Worm (Caenorhabditis elegans) whole organism, L2 larva: ENCODE results near the gene R05F9.11.
"Not testable (repeated sequence)": the region's sequence is repeated elsewhere in the genome, so short reads cannot be mapped to it uniquely, and the experiment has no call there.

ENCODE experiments used
- C34F6.9 ChIP-seq: fragments of 150-350 bp; optimal IDR thresholded peaks from 2 replicates; lab custom pipeline; 2014; ENCODE audit warnings: missing biosample characterization, missing genetic modification characterization
- F13H6.1 ChIP-seq: sonication (generic microtip); optimal IDR thresholded peaks from 2 replicates; lab custom pipeline; 2016; ENCODE audit warnings: missing genetic modification characterization, missing compliant biosample characterization
- R02D3.7 ChIP-seq: fragments of 150-350 bp; optimal IDR thresholded peaks from 2 replicates; lab custom pipeline; 2014; ENCODE audit warnings: missing biosample characterization, missing genetic modification characterization
- Y55F3AM.14 ChIP-seq: fragments of 200-800 bp; sonication (Bioruptor generic); optimal IDR thresholded peaks from 2 replicates; lab custom pipeline; 2018; ENCODE audit warnings: mild to moderate bottlenecking, missing genetic modification characterization, missing compliant biosample characterization
- ZK546.5 ChIP-seq: sonication (generic microtip); optimal IDR thresholded peaks from 2 replicates; lab custom pipeline; 2017; ENCODE audit warnings: missing biosample characterization, missing genetic modification characterization
- alr-1 ChIP-seq: fragments of 150-350 bp; optimal IDR thresholded peaks from 2 replicates; lab custom pipeline; 2014; ENCODE audit warnings: missing biosample characterization, missing genetic modification characterization
- aly-2 ChIP-seq: fragments of 150-350 bp; optimal IDR thresholded peaks from 2 replicates; lab custom pipeline; 2014; ENCODE audit warnings: missing biosample characterization, missing genetic modification characterization
- ama-1 ChIP-seq: fragments of 150-350 bp; optimal IDR thresholded peaks from 2 replicates; lab custom pipeline; 2018; ENCODE audit warnings: inconsistent platforms
- blmp-1 ChIP-seq: sonication (generic microtip); optimal IDR thresholded peaks from 2 replicates; lab custom pipeline; 2017; ENCODE audit warnings: missing genetic modification characterization, mild to moderate bottlenecking, missing compliant biosample characterization, antibody characterized with exemption, moderate library complexity; ENCODE audit not compliant: insufficient read depth
- ceh-16 ChIP-seq: fragments of 150-350 bp; optimal IDR thresholded peaks from 2 replicates; lab custom pipeline; 2014; ENCODE audit warnings: missing biosample characterization, missing genetic modification characterization
- ceh-82 ChIP-seq: fragments of 150-350 bp; optimal IDR thresholded peaks from 2 replicates; lab custom pipeline; 2014; ENCODE audit warnings: missing biosample characterization, missing genetic modification characterization
- crh-2 ChIP-seq: sonication (generic microtip); optimal IDR thresholded peaks from 2 replicates; lab custom pipeline; 2017; ENCODE audit warnings: missing biosample characterization, missing genetic modification characterization
- egl-27 ChIP-seq: sonication (generic microtip); optimal IDR thresholded peaks from 3 replicates; lab custom pipeline; 2017; ENCODE audit warnings: missing biosample characterization, missing genetic modification reagents, missing genetic modification characterization
- elt-1 ChIP-seq: fragments of 150-350 bp; optimal IDR thresholded peaks from 2 replicates; lab custom pipeline; 2014; ENCODE audit warnings: missing biosample characterization, missing genetic modification characterization
- elt-3 ChIP-seq: sonication (generic microtip); optimal IDR thresholded peaks from 2 replicates; lab custom pipeline; 2017; ENCODE audit warnings: missing biosample characterization, missing genetic modification characterization
- fos-1 ChIP-seq: fragments of 150-350 bp; optimal IDR thresholded peaks from 2 replicates; lab custom pipeline; 2014; ENCODE audit warnings: missing biosample characterization, missing genetic modification characterization
- lin-11 ChIP-seq: fragments of 150-350 bp; sonication (generic microtip); optimal IDR thresholded peaks from 2 replicates; lab custom pipeline; 2014; ENCODE audit warnings: missing biosample characterization, missing genetic modification characterization, inconsistent platforms, mixed read lengths
- lin-13 ChIP-seq: fragments of 150-350 bp; optimal IDR thresholded peaks from 2 replicates; lab custom pipeline; 2014; ENCODE audit warnings: missing biosample characterization, missing genetic modification reagents, missing genetic modification characterization
- lin-39 ChIP-seq: fragments of 150-350 bp; optimal IDR thresholded peaks from 2 replicates; lab custom pipeline; 2014; ENCODE audit warnings: missing biosample characterization, missing genetic modification reagents, missing genetic modification characterization
- mab-5 ChIP-seq: fragments of 150-350 bp; optimal IDR thresholded peaks from 2 replicates; lab custom pipeline; 2014; ENCODE audit warnings: missing biosample characterization, missing genetic modification characterization
- mbf-1 ChIP-seq: sonication (generic microtip); optimal IDR thresholded peaks from 2 replicates; lab custom pipeline; 2017; ENCODE audit warnings: missing biosample characterization, missing genetic modification characterization
- mdl-1 ChIP-seq, 2 experiments: fragments of 150-350 bp in 1 of 2; sonication (generic microtip) in 1 of 2; optimal IDR thresholded peaks; 2 replicates each; lab custom pipeline; 2017; ENCODE audit warnings: missing biosample characterization in 2 of 2, missing genetic modification characterization in 2 of 2
- nhr-11 ChIP-seq: fragments of 150-350 bp; optimal IDR thresholded peaks from 2 replicates; lab custom pipeline; 2014; ENCODE audit warnings: missing biosample characterization, missing genetic modification characterization
- nhr-12 ChIP-seq: fragments of 150-350 bp; optimal IDR thresholded peaks from 2 replicates; lab custom pipeline; 2014; ENCODE audit warnings: missing biosample characterization, missing genetic modification characterization
- nhr-129 ChIP-seq: fragments of 150-350 bp; optimal IDR thresholded peaks from 2 replicates; lab custom pipeline; 2014; ENCODE audit warnings: missing biosample characterization, missing genetic modification characterization
- nhr-23 ChIP-seq: fragments of 150-350 bp; optimal IDR thresholded peaks from 2 replicates; lab custom pipeline; 2014; ENCODE audit warnings: missing biosample characterization, missing genetic modification reagents, missing genetic modification characterization
- nhr-237 ChIP-seq: fragments of 150-350 bp; optimal IDR thresholded peaks from 2 replicates; lab custom pipeline; 2014; ENCODE audit warnings: missing biosample characterization, missing genetic modification characterization
- nhr-6 ChIP-seq: fragments of 150-350 bp; optimal IDR thresholded peaks from 2 replicates; lab custom pipeline; 2014; ENCODE audit warnings: missing biosample characterization, missing genetic modification characterization
- nhr-77 ChIP-seq: fragments of 150-350 bp; optimal IDR thresholded peaks from 2 replicates; lab custom pipeline; 2014; ENCODE audit warnings: missing biosample characterization, missing genetic modification characterization
- peb-1 ChIP-seq: fragments of 150-350 bp; optimal IDR thresholded peaks from 2 replicates; lab custom pipeline; 2014; ENCODE audit warnings: missing biosample characterization, missing genetic modification characterization
- sem-4 ChIP-seq: fragments of 150-350 bp; optimal IDR thresholded peaks from 2 replicates; lab custom pipeline; 2014; ENCODE audit warnings: missing biosample characterization, missing genetic modification reagents, missing genetic modification characterization
- skn-1 ChIP-seq: sonication (generic microtip); optimal IDR thresholded peaks from 2 replicates; lab custom pipeline; 2017; ENCODE audit warnings: missing biosample characterization, missing genetic modification characterization
- sma-3 ChIP-seq: sonication (generic microtip); optimal IDR thresholded peaks from 2 replicates; lab custom pipeline; 2016; ENCODE audit warnings: missing genetic modification reagents, missing genetic modification characterization, missing compliant biosample characterization
- sma-9 ChIP-seq, 2 experiments: fragments of 150-350 bp in 1 of 2; sonication (generic microtip) in 1 of 2; optimal IDR thresholded peaks; 2 replicates each; lab custom pipeline; 2014 to 2016; ENCODE audit warnings: missing genetic modification characterization in 2 of 2, mild to moderate bottlenecking in 1 of 2, missing biosample characterization in 1 of 2, missing compliant biosample characterization in 1 of 2, missing genetic modification reagents in 1 of 2, moderate library complexity in 1 of 2
- snpc-4 ChIP-seq: fragments of 150-350 bp; optimal IDR thresholded peaks from 2 replicates; lab custom pipeline; 2014; ENCODE audit warnings: missing biosample characterization, missing genetic modification characterization
- unc-55 ChIP-seq: fragments of 150-350 bp; sonication (generic microtip); optimal IDR thresholded peaks from 3 replicates; lab custom pipeline; 2014; ENCODE audit warnings: missing biosample characterization, missing genetic modification reagents, missing genetic modification characterization
- unc-62 ChIP-seq: fragments of 150-350 bp; optimal IDR thresholded peaks from 2 replicates; lab custom pipeline; 2014; ENCODE audit warnings: missing biosample characterization, missing genetic modification reagents, missing genetic modification characterization
- zag-1 ChIP-seq: fragments of 150-350 bp; optimal IDR thresholded peaks from 2 replicates; lab custom pipeline; 2014; ENCODE audit warnings: missing biosample characterization, missing genetic modification characterization
- ztf-1 ChIP-seq: fragments of 200-800 bp; sonication (Bioruptor generic); conservative IDR thresholded peaks from 2 replicates; pipeline ENCODE4 v1.3.6; 2022; ENCODE audit warnings: missing genetic modification characterization, missing compliant biosample characterization
- ztf-11 ChIP-seq: sonication (generic microtip); optimal IDR thresholded peaks from 2 replicates; lab custom pipeline; 2017; ENCODE audit warnings: missing biosample characterization, missing genetic modification characterization

Gene R05F9.11

DNA sequence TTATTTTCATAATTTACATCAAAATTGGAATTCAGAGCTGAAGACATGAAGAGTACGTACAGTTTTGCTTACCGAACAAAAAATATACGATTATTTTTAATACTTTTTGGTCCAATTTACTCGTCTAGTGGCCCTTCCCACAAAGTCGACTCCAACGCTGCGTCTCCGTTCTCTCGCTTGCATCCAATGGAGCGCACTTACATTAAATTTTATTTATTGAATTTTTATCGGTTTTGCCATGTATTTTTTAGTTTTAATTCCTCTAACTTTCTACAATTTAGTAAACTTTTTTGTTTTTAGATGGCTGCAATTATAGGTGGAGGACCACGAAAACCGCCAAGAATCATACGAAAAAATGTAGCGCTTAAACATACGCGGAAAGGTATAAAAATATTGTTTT is 21.5 kb upstream of the R05F9.11 start, which contains the start of gene ZK546.5:
TSS of gene ZK546.5 (plus strand) at position 301 of the 400 bp plus-strand sequence.
- peak; percentile 34 for TF ChIP-seq C34F6.9 (tag; lab: Kevin White, UChicago)
- peak; percentile 18 for TF ChIP-seq unc-55 (GFP tag; lab: Kevin White, UChicago)
- TF ChIP-seq nhr-23 (tag; lab: Kevin White, UChicago) = no peak
- no peak for TF ChIP-seq skn-1
- TF ChIP-seq R02D3.7 (tag; lab: Kevin White, UChicago) = no peak

DNA sequence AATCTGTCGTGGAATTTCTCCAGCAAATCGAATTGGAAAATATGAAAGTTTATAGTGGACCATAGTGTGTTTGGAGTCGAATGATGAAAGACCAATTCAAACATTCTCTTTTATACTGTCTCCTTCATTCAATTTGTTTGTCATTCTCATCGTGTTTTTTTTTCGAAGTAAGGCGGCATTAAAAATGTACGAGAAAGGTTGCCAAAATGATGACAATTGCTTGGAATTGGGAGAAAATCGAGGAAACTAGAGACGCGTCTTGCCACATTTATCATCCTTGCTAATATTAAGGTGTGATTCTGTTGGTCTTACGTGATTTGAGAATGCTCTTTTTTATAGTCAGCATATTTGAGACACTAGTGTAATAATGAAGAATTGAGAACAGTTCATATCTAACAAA is 20.9 kb upstream of the R05F9.11 start, which contains the start of gene gst-30:
TSS of gene gst-30 (minus strand) at position 101 of the 400 bp plus-strand sequence.
- no peak for TF ChIP-seq C34F6.9 (tag; lab: Kevin White, UChicago)
- no peak for TF ChIP-seq lin-11
- TF ChIP-seq unc-62 (GFP tag; lab: Kevin White, UChicago) = no peak
- TF ChIP-seq mbf-1 (tag; lab: Kevin White, UChicago) = no peak
- TF ChIP-seq lin-39 (tag; lab: Kevin White, UChicago) = no peak
- no peak for TF ChIP-seq peb-1 (tag; lab: Kevin White, UChicago)
- TF ChIP-seq ceh-82 (tag; lab: Kevin White, UChicago) = no peak
- no peak for TF ChIP-seq elt-1 (tag; lab: Kevin White, UChicago)
- TF ChIP-seq fos-1 = no peak
- TF ChIP-seq nhr-12 (tag; lab: Kevin White, UChicago) = no peak
- TF ChIP-seq blmp-1 (tag; lab: Kevin White, UChicago) = no peak
- no peak for TF ChIP-seq mab-5 (tag; lab: Kevin White, UChicago)
- no peak for TF ChIP-seq ceh-16 (tag; lab: Kevin White, UChicago)
- no peak for TF ChIP-seq nhr-6 (tag; lab: Kevin White, UChicago)
- no peak for TF ChIP-seq nhr-23 (tag; lab: Kevin White, UChicago)
- TF ChIP-seq snpc-4 (tag; lab: Kevin White, UChicago) = no peak
- no peak for TF ChIP-seq elt-3 (tag; lab: Kevin White, UChicago)
- TF ChIP-seq, all 48 proteins: peak for 0

DNA sequence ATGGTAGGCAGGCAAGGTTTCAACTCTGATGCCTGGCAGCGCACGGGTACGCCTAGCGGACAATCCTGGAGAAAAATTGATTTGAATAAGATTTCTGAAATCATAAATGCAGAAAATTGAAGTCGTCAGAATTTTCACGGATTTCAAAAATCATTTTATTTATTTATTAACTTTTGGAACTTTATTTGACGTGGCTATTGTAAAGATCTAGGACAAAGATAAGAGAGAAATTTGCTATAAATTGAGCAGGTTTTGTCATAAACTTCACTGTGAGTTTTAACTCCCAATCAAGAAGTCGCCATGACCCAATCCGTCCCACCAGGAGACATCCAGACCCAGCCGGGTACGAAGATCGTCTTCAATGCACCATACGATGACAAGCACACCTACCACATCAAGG is 18.7 kb upstream of the R05F9.11 start, which contains the start of gene msp-152:
TSS of gene msp-152 (plus strand) at position 301 of the 400 bp plus-strand sequence.
- TF ChIP-seq nhr-237; nhr-77; mbf-1 (tag; lab: Kevin White, UChicago): not testable (repeated sequence)

- TF ChIP-seq ceh-16 (tag; lab: Kevin White, UChicago) (no peak), nhr-129 (no peak), zag-1 (tag; lab: Kevin White, UChicago) (no peak), unc-55 (GFP tag; lab: Kevin White, UChicago) (no peak), unc-62 (GFP tag; lab: Kevin White, UChicago) (no peak), skn-1 (no peak)
Measured at ce11 chrII:4931286-4931685, 17.3 kb upstream of the R05F9.11 start.

DNA sequence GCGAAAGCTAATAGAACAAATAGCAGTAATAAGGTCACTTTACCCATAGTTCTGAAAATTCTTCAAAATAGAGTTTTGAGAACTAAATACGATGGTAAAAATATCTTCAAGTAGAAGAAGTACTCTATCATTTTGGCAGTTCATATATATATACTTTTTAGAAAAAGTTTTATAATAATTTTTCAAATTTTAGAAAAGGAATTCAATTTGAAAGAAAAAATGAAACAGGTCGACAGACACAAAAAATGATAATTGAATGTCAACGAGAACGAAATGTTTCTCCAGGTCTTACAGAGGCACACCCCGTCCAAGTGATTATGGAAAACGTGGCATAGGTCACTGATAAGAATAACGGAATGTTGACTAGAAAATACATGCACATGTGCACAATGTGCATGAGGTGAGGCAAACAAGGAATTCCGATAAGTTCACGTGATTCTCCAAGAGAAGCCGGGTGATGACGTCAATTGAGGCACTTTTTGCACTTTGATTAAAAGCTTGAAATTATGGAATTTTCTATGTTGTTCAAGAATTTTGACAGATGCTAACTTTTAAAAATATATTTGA is 11.3 kb upstream of the R05F9.11 start, which contains the start of gene aagr-2:
TSS of gene aagr-2 (minus strand) at position 51 of the 567 bp plus-strand sequence.
- TF ChIP-seq peb-1 (tag; lab: Kevin White, UChicago) (no peak), mdl-1 (tag; optimal IDR thresholded peaks at IDR 0.05; lab: Kevin White, UChicago) (peak in 1 of 2 experiments; percentile 47), zag-1 (tag; lab: Kevin White, UChicago) (no peak), sma-9 (GFP tag; optimal IDR thresholded peaks at IDR 0.05; lab: Kevin White, UChicago) (peak; percentile 93), sma-9 (tag; optimal IDR thresholded peaks at IDR 0.05; lab: Kevin White, UChicago) (no peak), sem-4 (tag; lab: Kevin White, UChicago) (no peak), ZK546.5 (tag; lab: Kevin White, UChicago) (no peak), crh-2 (peak; percentile 95), elt-1 (tag; lab: Kevin White, UChicago) (no peak), C34F6.9 (tag; lab: Kevin White, UChicago) (no peak), snpc-4 (tag; lab: Kevin White, UChicago) (no peak), mab-5 (tag; lab: Kevin White, UChicago) (no peak), elt-3 (tag; lab: Kevin White, UChicago) (no peak), unc-62 (GFP tag; lab: Kevin White, UChicago) (no peak), aly-2 (tag; lab: Kevin White, UChicago) (no peak), mbf-1 (tag; lab: Kevin White, UChicago) (no peak), Y55F3AM.14 (GFP tag; lab: Kevin White, UChicago) (no peak), egl-27 (no peak), sma-3 (GFP tag; lab: Kevin White, UChicago) (peak; percentile 10), ceh-16 (tag; lab: Kevin White, UChicago) (no peak), skn-1 (no peak), nhr-6 (tag; lab: Kevin White, UChicago) (no peak), lin-39 (tag; lab: Kevin White, UChicago) (no peak), ztf-1 (GFP tag; lab: Robert Waterston, UW) (no peak), nhr-237 (no peak), blmp-1 (tag; lab: Kevin White, UChicago) (no peak), nhr-11 (tag; lab: Kevin White, UChicago) (no peak), ceh-82 (tag; lab: Kevin White, UChicago) (no peak), nhr-23 (tag; lab: Kevin White, UChicago) (no peak), lin-13 (GFP tag; lab: Kevin White, UChicago) (no peak), alr-1 (no peak), fos-1 (peak; percentile 93), ztf-11 (no peak), nhr-12 (tag; lab: Kevin White, UChicago) (no peak), ama-1 (no peak), unc-55 (GFP tag; lab: Kevin White, UChicago) (no peak), F13H6.1 (tag; lab: Kevin White, UChicago) (peak; percentile 62)
